Fruit fly (Drosophila melanogaster) whole organism, wandering third instar larva: ENCODE results near the gene Slu7.

Experiments used
- Abd-B ChIP-seq: fragments of >200 bp; optimal IDR thresholded peaks from 2 replicates; lab custom pipeline; 2017; ENCODE audit warnings: missing biosample characterization, missing genetic modification characterization
- CrebA ChIP-seq: fragments of 200-800 bp; sonication (Bioruptor generic); optimal IDR thresholded peaks from 2 replicates; lab custom pipeline; 2016; ENCODE audit warnings: missing biosample characterization, mild to moderate bottlenecking, missing genetic modification characterization, borderline replicate concordance

DNA sequence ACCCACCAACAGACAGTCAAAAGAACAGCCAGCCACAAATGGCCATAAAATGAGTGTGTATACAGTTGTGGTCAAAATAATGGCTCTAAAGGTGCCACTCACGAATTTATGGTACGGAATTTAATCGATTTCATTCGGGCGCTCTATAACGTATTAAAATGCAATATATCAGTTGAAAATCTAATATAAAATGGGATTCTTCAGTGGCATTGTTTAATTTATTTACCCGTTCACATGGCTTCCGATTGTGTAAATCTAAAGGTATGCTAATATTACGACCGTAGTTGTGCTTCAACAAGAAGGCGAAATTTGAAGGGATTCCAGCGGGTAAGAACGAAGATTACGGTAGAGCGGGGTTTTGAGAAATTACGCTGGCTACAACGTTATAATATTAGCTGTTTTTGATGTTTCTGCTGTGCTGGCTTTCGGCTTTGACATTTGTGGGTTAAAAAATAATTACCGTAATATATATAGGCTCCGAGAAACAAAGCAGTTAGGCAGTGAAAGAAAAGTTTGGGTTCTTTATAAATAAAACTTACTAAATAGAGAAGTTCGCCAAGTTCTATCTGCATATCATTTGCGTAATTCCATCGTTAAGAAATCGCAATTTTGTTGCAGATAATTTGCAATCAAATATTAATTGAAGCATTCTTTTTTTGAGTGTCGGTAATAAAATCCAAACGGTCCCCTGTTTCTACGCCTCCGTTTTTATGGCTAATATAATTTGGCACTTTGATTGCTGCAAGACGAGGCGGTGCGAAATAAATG, 36.9 kb upstream of the Slu7 start:
- no peak for TF ChIP-seq Abd-B (GFP tag; lab: Kevin White, UChicago)
- TF ChIP-seq CrebA (GFP tag; lab: Kevin White, UChicago): no peak
